Fruit fly (Drosophila melanogaster): ENCODE data around the gene CG5013.

dm6 chr3R:16050621-16051328 lies 1.3 kb downstream of the CG5013 start, which contains the start of gene msps:
- TF ChIP-seq pan (optimal IDR thresholded peaks at IDR 0.05) (no peak), psq (optimal IDR thresholded peaks at IDR 0.05) (no peak), EcR (GFP tag; optimal IDR thresholded peaks at IDR 0.05) (no peak), Dll (optimal IDR thresholded peaks at IDR 0.05) (no peak)
